Fruit fly (Drosophila melanogaster) whole organism, embryonic: ENCODE measurements around the gene aop.
A peak's percentile ranks its signal among the peaks of the same experiment; 100 is the strongest.

ENCODE experiments used
- Asciz ChIP-seq: fragments of 200-800 bp; sonication (Bioruptor generic); optimal IDR thresholded peaks from 2 replicates; lab custom pipeline; 2017; ENCODE audit warnings: missing biosample characterization, mild to moderate bottlenecking, missing genetic modification characterization, missing genetic modification reagents
- CG11456 ChIP-seq: fragments of 200-800 bp; sonication (Bioruptor generic); IDR thresholded peaks from 3 replicates; pipeline ENCODE4 v1.3.6; 2022; ENCODE audit warnings: missing biosample characterization, missing genetic modification characterization
- CG12104 ChIP-seq: fragments of 200-800 bp; sonication (Bioruptor generic); optimal IDR thresholded peaks from 3 replicates; lab custom pipeline; 2016; ENCODE audit warnings: missing biosample characterization, missing genetic modification characterization
- CG12236 ChIP-seq: fragments of 200-800 bp; sonication (Bioruptor generic); optimal IDR thresholded peaks from 2 replicates; lab custom pipeline; 2016; ENCODE audit warnings: missing biosample characterization, missing genetic modification characterization
- CG12659 ChIP-seq: fragments of 200-800 bp; sonication (Bioruptor generic); optimal IDR thresholded peaks from 3 replicates; lab custom pipeline; 2017; ENCODE audit warnings: mild to moderate bottlenecking, missing biosample characterization, missing genetic modification reagents, missing genetic modification characterization
- CG15269 ChIP-seq: fragments of 200-800 bp; sonication (Bioruptor generic); optimal IDR thresholded peaks from 2 replicates; lab custom pipeline; 2018; ENCODE audit warnings: missing biosample characterization, mild to moderate bottlenecking, missing genetic modification characterization, moderate library complexity
- CG1529 ChIP-seq: fragments of 200-800 bp; sonication (Bioruptor generic); optimal IDR thresholded peaks from 3 replicates; lab custom pipeline; 2018; ENCODE audit warnings: missing biosample characterization, missing genetic modification characterization
- CG1603 ChIP-seq: fragments of 200-800 bp; sonication (Bioruptor generic); optimal IDR thresholded peaks from 2 replicates; lab custom pipeline; 2019; ENCODE audit warnings: missing biosample characterization, mild to moderate bottlenecking, missing genetic modification characterization, moderate library complexity
- CG1647 ChIP-seq: fragments of 200-800 bp; sonication (Bioruptor generic); optimal IDR thresholded peaks from 3 replicates; lab custom pipeline; 2016; ENCODE audit warnings: missing biosample characterization, missing genetic modification characterization
- CG17186 ChIP-seq: fragments of 200-800 bp; sonication (Bioruptor generic); optimal IDR thresholded peaks from 3 replicates; lab custom pipeline; 2017; ENCODE audit warnings: missing biosample characterization, missing genetic modification reagents, missing genetic modification characterization
- CG17359 ChIP-seq: fragments of 200-800 bp; sonication (Bioruptor generic); optimal IDR thresholded peaks from 3 replicates; lab custom pipeline; 2018; ENCODE audit warnings: missing biosample characterization, mild to moderate bottlenecking, missing genetic modification characterization, moderate library complexity
- CG31224 ChIP-seq: fragments of 200-800 bp; sonication (Bioruptor generic); IDR thresholded peaks from 2 replicates; pipeline ENCODE4 v1.3.6; 2022; ENCODE audit warnings: missing biosample characterization, missing genetic modification characterization
- CG3847 ChIP-seq: fragments of 200-800 bp; sonication (Bioruptor generic); IDR thresholded peaks from 2 replicates; pipeline ENCODE4 v1.3.6; 2022; ENCODE audit warnings: missing biosample characterization, missing genetic modification characterization
- CG4854 ChIP-seq: fragments of 200-800 bp; sonication (Bioruptor generic); optimal IDR thresholded peaks from 2 replicates; lab custom pipeline; 2016; ENCODE audit warnings: missing biosample characterization, missing genetic modification characterization, inconsistent platforms
- CG6813 ChIP-seq: fragments of 200-800 bp; sonication (Bioruptor generic); optimal IDR thresholded peaks from 2 replicates; lab custom pipeline; 2017; ENCODE audit warnings: missing biosample characterization, missing genetic modification characterization, mild to moderate bottlenecking, moderate library complexity, missing genetic modification reagents
- CG6854 ChIP-seq: fragments of 200-800 bp; sonication (Bioruptor generic); optimal IDR thresholded peaks from 3 replicates; lab custom pipeline; 2017; ENCODE audit warnings: missing biosample characterization, mild to moderate bottlenecking, missing genetic modification characterization
- CG7556 ChIP-seq: fragments of 200-800 bp; sonication (Bioruptor generic); optimal IDR thresholded peaks from 2 replicates; lab custom pipeline; 2017; ENCODE audit warnings: missing biosample characterization, mild to moderate bottlenecking, missing genetic modification characterization
- CG8281 ChIP-seq: fragments of 200-800 bp; sonication (Bioruptor generic); optimal IDR thresholded peaks from 2 replicates; lab custom pipeline; 2018; ENCODE audit warnings: missing biosample characterization, mild to moderate bottlenecking, missing genetic modification characterization, moderate library complexity
- CG8290 ChIP-seq, 3 experiments: fragments of 200-800 bp; sonication (Bioruptor generic); optimal IDR thresholded peaks; 2 replicates each; lab custom pipeline; 2016 to 2019; ENCODE audit warnings: missing biosample characterization in 3 of 3, missing genetic modification characterization in 3 of 3, mild to moderate bottlenecking in 2 of 3, moderate library complexity in 1 of 3
- CHES-1-like ChIP-seq: fragments of 200-800 bp; sonication (Bioruptor generic); optimal IDR thresholded peaks from 2 replicates; lab custom pipeline; 2016; ENCODE audit warnings: missing biosample characterization, missing genetic modification characterization
- CTCF ChIP-seq: fragments of 200-800 bp; sonication (Bioruptor generic); optimal IDR thresholded peaks from 2 replicates; lab custom pipeline; 2017; ENCODE audit warnings: missing biosample characterization, mild to moderate bottlenecking, missing genetic modification characterization, moderate library complexity
- Gsc ChIP-seq: fragments of 200-800 bp; sonication (Bioruptor generic); IDR thresholded peaks from 2 replicates; pipeline ENCODE4 v1.3.6; 2022; ENCODE audit warnings: missing biosample characterization, missing genetic modification characterization
- Nf-YA ChIP-seq: fragments of 200-800 bp; sonication (Bioruptor generic); IDR thresholded peaks from 2 replicates; pipeline ENCODE4 v1.3.6; 2022; ENCODE audit warnings: missing biosample characterization, missing genetic modification characterization
- Oaz ChIP-seq: fragments of 200-800 bp; sonication (Bioruptor generic); IDR thresholded peaks from 2 replicates; pipeline ENCODE4 v1.3.6; 2022; ENCODE audit warnings: missing biosample characterization, missing genetic modification characterization
- Six4 ChIP-seq: fragments of 200-800 bp; sonication (Bioruptor generic); optimal IDR thresholded peaks from 2 replicates; lab custom pipeline; 2016; ENCODE audit warnings: missing biosample characterization, missing genetic modification characterization
- abd-A ChIP-seq: fragments of 200-800 bp; sonication (Bioruptor generic); optimal IDR thresholded peaks from 3 replicates; lab custom pipeline; 2019; ENCODE audit warnings: missing biosample characterization, mild to moderate bottlenecking, missing genetic modification characterization, moderate library complexity
- chm ChIP-seq: fragments of 200-800 bp; sonication (Bioruptor generic); IDR thresholded peaks from 2 replicates; pipeline ENCODE4 v1.3.6; 2022; ENCODE audit warnings: missing biosample characterization, missing genetic modification characterization
- corto ChIP-seq: fragments of 200-800 bp; sonication (Bioruptor generic); optimal IDR thresholded peaks from 2 replicates; lab custom pipeline; 2016; ENCODE audit warnings: missing biosample characterization, mild to moderate bottlenecking, missing genetic modification characterization, moderate library complexity
- croc ChIP-seq: fragments of 200-800 bp; sonication (Bioruptor generic); conservative IDR thresholded peaks from 3 replicates; pipeline ENCODE4 v1.3.6; 2022; ENCODE audit warnings: missing biosample characterization, missing genetic modification characterization
- dimm ChIP-seq: fragments of 200-800 bp; sonication (Bioruptor generic); IDR thresholded peaks from 2 replicates; pipeline ENCODE4 v1.3.6; 2022; ENCODE audit warnings: missing biosample characterization, missing genetic modification characterization
- fu2 ChIP-seq: fragments of 200-800 bp; sonication (Bioruptor generic); optimal IDR thresholded peaks from 2 replicates; lab custom pipeline; 2016; ENCODE audit warnings: missing biosample characterization, missing genetic modification characterization
- grn ChIP-seq: fragments of 200-800 bp; sonication (Bioruptor generic); optimal IDR thresholded peaks from 3 replicates; lab custom pipeline; 2017; ENCODE audit warnings: missing biosample characterization, missing genetic modification characterization
- gro ChIP-seq: fragments of 200-800 bp; sonication (Bioruptor generic); optimal IDR thresholded peaks from 2 replicates; lab custom pipeline; 2016; ENCODE audit warnings: missing biosample characterization, missing genetic modification characterization
- gt ChIP-seq: fragments of 200-800 bp; sonication (Bioruptor generic); IDR thresholded peaks from 2 replicates; pipeline ENCODE4 v1.3.6; 2022; ENCODE audit warnings: missing biosample characterization, missing genetic modification characterization
- jigr1 ChIP-seq: fragments of 200-800 bp; sonication (Bioruptor generic); IDR thresholded peaks from 3 replicates; pipeline ENCODE4 v1.3.6; 2022; ENCODE audit warnings: missing biosample characterization, missing genetic modification characterization
- jumu ChIP-seq: fragments of 200-800 bp; sonication (Bioruptor generic); optimal IDR thresholded peaks from 3 replicates; lab custom pipeline; 2016; ENCODE audit warnings: missing biosample characterization, missing genetic modification characterization
- kah ChIP-seq: fragments of 200-800 bp; sonication (Bioruptor generic); optimal IDR thresholded peaks from 2 replicates; lab custom pipeline; 2018; ENCODE audit warnings: missing biosample characterization, mild to moderate bottlenecking, missing genetic modification characterization
- knrl ChIP-seq: fragments of 200-800 bp; sonication (Bioruptor generic); IDR thresholded peaks from 3 replicates; pipeline ENCODE4 v1.3.6; 2022; ENCODE audit warnings: missing biosample characterization, missing genetic modification characterization; ENCODE audit not compliant: partially characterized antibody
- lilli ChIP-seq: fragments of 200-800 bp; sonication (Bioruptor generic); optimal IDR thresholded peaks from 3 replicates; lab custom pipeline; 2016; ENCODE audit warnings: missing biosample characterization, missing genetic modification characterization
- oc ChIP-seq: fragments of 200-800 bp; sonication (Bioruptor generic); optimal IDR thresholded peaks from 2 replicates; lab custom pipeline; 2018; ENCODE audit warnings: missing biosample characterization, mild to moderate bottlenecking, missing genetic modification characterization, moderate library complexity
- phol ChIP-seq: fragments of 200-800 bp; sonication (Bioruptor generic); optimal IDR thresholded peaks from 3 replicates; lab custom pipeline; 2018; ENCODE audit warnings: missing biosample characterization, mild to moderate bottlenecking, missing genetic modification characterization, moderate library complexity
- pita ChIP-seq: fragments of 200-800 bp; sonication (Bioruptor generic); optimal IDR thresholded peaks from 2 replicates; lab custom pipeline; 2017; ENCODE audit warnings: missing biosample characterization, mild to moderate bottlenecking, missing genetic modification characterization
- ranshi ChIP-seq: fragments of 200-800 bp; sonication (Bioruptor generic); IDR thresholded peaks from 2 replicates; pipeline ENCODE4 v1.3.6; 2022; ENCODE audit warnings: missing biosample characterization, missing genetic modification characterization
- schlank ChIP-seq: fragments of 200-800 bp; sonication (Bioruptor generic); optimal IDR thresholded peaks from 2 replicates; lab custom pipeline; 2018; ENCODE audit warnings: missing biosample characterization, mild to moderate bottlenecking, missing genetic modification characterization
- tll ChIP-seq, 2 experiments: fragments of 200-800 bp in 1 of 2; fragments of >200 bp in 1 of 2; sonication (Bioruptor generic) in 1 of 2; optimal IDR thresholded peaks; 2 replicates each; lab custom pipeline; 2017 to 2019; ENCODE audit warnings: missing biosample characterization in 2 of 2, missing genetic modification characterization in 2 of 2, mild to moderate bottlenecking in 1 of 2, moderate library complexity in 1 of 2
- tna ChIP-seq: fragments of 200-800 bp; sonication (Bioruptor generic); IDR thresholded peaks from 2 replicates; pipeline ENCODE4 v1.3.6; 2022; ENCODE audit warnings: missing biosample characterization, missing genetic modification characterization; ENCODE audit not compliant: partially characterized antibody
- twi ChIP-seq: fragments of 200-800 bp; optimal IDR thresholded peaks from 2 replicates; lab custom pipeline; 2019; ENCODE audit warnings: missing biosample characterization, mild to moderate bottlenecking, missing genetic modification characterization, moderate library complexity
- vfl ChIP-seq: fragments of 200-800 bp; sonication (Bioruptor generic); optimal IDR thresholded peaks from 2 replicates; lab custom pipeline; 2016; ENCODE audit warnings: missing biosample characterization, missing genetic modification characterization
- wor ChIP-seq: fragments of 200-800 bp; sonication (Bioruptor generic); IDR thresholded peaks from 2 replicates; pipeline ENCODE4 v1.3.6; 2022; ENCODE audit warnings: missing biosample characterization, missing genetic modification characterization

Gene aop

dm6 chr2L:2196590-2197474, 18.3 kb upstream of the aop start (continued):
- TF ChIP-seq jumu (GFP tag; lab: Kevin White, UChicago) (no peak), oc (tag; lab: Kevin White, UChicago) (no peak), CG31224 (GFP tag; lab: Robert Waterston, UW) (no peak), abd-A (tag; lab: Kevin White, UChicago) (peak; percentile 98), jigr1 (GFP tag; lab: Robert Waterston, UW) (no peak), CG17186 (no peak), knrl (no peak), Nf-YA (GFP tag; lab: Robert Waterston, UW) (no peak), twi (tag; lab: Kevin White, UChicago) (peak; percentile 99), CG17359 (peak; percentile 44), dimm (GFP tag; lab: Robert Waterston, UW) (no peak), chm (GFP tag; lab: Robert Waterston, UW) (no peak), Asciz (GFP tag; lab: Kevin White, UChicago) (peak; percentile 11), tna (GFP tag; lab: Robert Waterston, UW) (no peak), Gsc (GFP tag; lab: Robert Waterston, UW) (no peak), kah (GFP tag; lab: Kevin White, UChicago) (peak; percentile 69), croc (GFP tag; lab: Robert Waterston, UW) (no peak), CHES-1-like (GFP tag; lab: Kevin White, UChicago) (peak; percentile 3), CTCF (GFP tag; lab: Kevin White, UChicago) (peak; percentile 26), schlank (peak; percentile 55), lilli (GFP tag; lab: Kevin White, UChicago) (peak; percentile 59), CG6813 (GFP tag; lab: Kevin White, UChicago) (peak; percentile 30), CG8281 (tag; lab: Kevin White, UChicago) (peak; percentile 14), CG3847 (no peak), CG4854 (GFP tag; lab: Kevin White, UChicago) (no peak), CG12236 (no peak), CG1529 (GFP tag; lab: Kevin White, UChicago) (peak; percentile 35), grn (no peak), wor (GFP tag; lab: Robert Waterston, UW) (no peak), CG1603 (tag; lab: Kevin White, UChicago) (peak; percentile 52), CG15269 (tag; lab: Kevin White, UChicago) (peak; percentile 64), CG1647 (GFP tag; lab: Kevin White, UChicago) (no peak), tll (GFP tag; optimal IDR thresholded peaks at IDR 0.05; lab: Kevin White, UChicago) (peak in 1 of 2 experiments; percentile 61), CG8290 (GFP tag; optimal IDR thresholded peaks at IDR 0.05; lab: Kevin White, UChicago) (no peak), CG8290 (tag; optimal IDR thresholded peaks at IDR 0.05; lab: Kevin White, UChicago) (peak; percentile 63 to 89), CG7556 (peak; percentile 72), CG6854 (peak; percentile 83), corto (GFP tag; lab: Kevin White, UChicago) (peak; percentile 2), ranshi (GFP tag; lab: Robert Waterston, UW) (no peak), vfl (GFP tag; lab: Kevin White, UChicago) (peak; percentile 11), fu2 (no peak), pita (GFP tag; lab: Kevin White, UChicago) (no peak), gro (GFP tag; lab: Kevin White, UChicago) (peak; percentile 56), Six4 (GFP tag; lab: Kevin White, UChicago) (peak; percentile 2), CG12659 (peak; percentile 55), CG12104 (GFP tag; lab: Kevin White, UChicago) (no peak), Oaz (no peak), phol (peak; percentile 54), gt (GFP tag; lab: Robert Waterston, UW) (no peak), CG11456 (GFP tag; lab: Robert Waterston, UW) (no peak)
